Fruit fly (Drosophila melanogaster): ENCODE data around the gene Oga.

Gene Oga

DNA sequence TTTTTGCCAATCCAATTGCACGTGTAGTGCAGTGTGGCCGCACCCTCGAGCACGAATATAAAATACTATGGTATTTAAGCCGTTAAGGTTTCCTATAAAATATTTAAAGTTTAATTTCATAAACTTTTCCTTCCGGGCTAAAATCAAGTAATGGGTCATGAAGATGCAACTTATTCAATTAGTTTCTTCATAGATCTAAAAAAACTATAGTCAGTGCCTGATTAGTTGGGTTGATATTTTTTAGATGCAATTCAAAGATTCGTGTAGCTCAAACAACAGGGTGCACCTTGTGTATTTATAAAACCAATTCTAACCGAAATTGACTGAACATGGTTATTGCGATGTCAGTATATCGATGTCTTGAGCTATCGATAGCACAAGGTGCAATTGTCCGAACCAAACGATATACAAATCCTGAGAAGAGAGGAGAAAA, at the start of gene Oga, which contains the start of gene Smyd5 (continued):
- TF ChIP-seq CG6689 (GFP tag; IDR thresholded peaks at IDR 0.05) (no peak), CG4617 (GFP tag; optimal IDR thresholded peaks at IDR 0.05; ENCODE audit: borderline replicate concordance) (peak; percentile 89), CG15479 (GFP tag; optimal IDR thresholded peaks at IDR 0.05) (no peak), CG10321 (GFP tag; IDR thresholded peaks at IDR 0.05) (no peak), Poxn (GFP tag; IDR thresholded peaks at IDR 0.05) (no peak), CG12391 (tag; optimal IDR thresholded peaks at IDR 0.05) (peak; percentile 48), hbn (GFP tag; IDR thresholded peaks at IDR 0.05; ENCODE audit: partially characterized antibody) (peak; percentile 89), sc (optimal IDR thresholded peaks at IDR 0.05) (no peak), sc (GFP tag; optimal IDR thresholded peaks at IDR 0.05) (no peak), amos (GFP tag; IDR thresholded peaks at IDR 0.05; ENCODE audit: partially characterized antibody) (peak; percentile 96), tup (GFP tag; optimal IDR thresholded peaks at IDR 0.05) (no peak), lov (optimal IDR thresholded peaks at IDR 0.05) (no peak), lov (GFP tag; IDR thresholded peaks at IDR 0.05) (no peak), CG15011 (GFP tag; optimal IDR thresholded peaks at IDR 0.05) (no peak), Neu2 (GFP tag; optimal IDR thresholded peaks at IDR 0.05; ENCODE audit: borderline replicate concordance) (no peak), CG5180 (GFP tag; optimal IDR thresholded peaks at IDR 0.05) (no peak), jigr1 (GFP tag; IDR thresholded peaks at IDR 0.05) (no peak), CG4404 (GFP tag; IDR thresholded peaks at IDR 0.05) (no peak), hkb (optimal IDR thresholded peaks at IDR 0.05) (no peak), hkb (GFP tag; IDR thresholded peaks at IDR 0.05) (no peak), CG11560 (tag; IDR thresholded peaks at IDR 0.05) (no peak), Oaz (GFP tag; IDR thresholded peaks at IDR 0.05) (no peak), sisA (GFP tag; IDR thresholded peaks at IDR 0.05) (no peak), CTCF (GFP tag; optimal IDR thresholded peaks at IDR 0.05) (no peak), CG4282 (GFP tag; optimal IDR thresholded peaks at IDR 0.05) (no peak), usp (GFP tag; optimal IDR thresholded peaks at IDR 0.05) (no peak), bab2 (GFP tag; optimal IDR thresholded peaks at IDR 0.05) (no peak), ken (GFP tag; IDR thresholded peaks at IDR 0.05) (no peak), PHDP (tag; optimal IDR thresholded peaks at IDR 0.05) (peak; percentile 18), CG12659 (GFP tag; optimal IDR thresholded peaks at IDR 0.05) (peak; percentile 88), Dip3 (GFP tag; optimal IDR thresholded peaks at IDR 0.05) (peak; percentile 86), jumu (GFP tag; optimal IDR thresholded peaks at IDR 0.05) (no peak), CG17361 (GFP tag; IDR thresholded peaks at IDR 0.05) (peak; percentile 44; the same call in 2 of the 3 replicates), CG11504 (tag; optimal IDR thresholded peaks at IDR 0.05) (no peak), Mes4 (GFP tag; optimal IDR thresholded peaks at IDR 0.05) (peak; percentile 46), Gsc (GFP tag; IDR thresholded peaks at IDR 0.05) (no peak), CG10959 (GFP tag; IDR thresholded peaks at IDR 0.05) (no peak), CG12769 (tag; optimal IDR thresholded peaks at IDR 0.05) (no peak), CG9437 (GFP tag; optimal IDR thresholded peaks at IDR 0.05) (no peak), CG6175 (GFP tag; IDR thresholded peaks at IDR 0.05) (no peak), Eip74EF (GFP tag; optimal IDR thresholded peaks at IDR 0.05) (no peak), CG30020 (tag; optimal IDR thresholded peaks at IDR 0.05) (peak; percentile 88), CG12744 (GFP tag; optimal IDR thresholded peaks at IDR 0.05) (peak; percentile 8), Hr78 (GFP tag; optimal IDR thresholded peaks at IDR 0.05) (no peak), D (optimal IDR thresholded peaks at IDR 0.05) (no peak), D (GFP tag; optimal IDR thresholded peaks at IDR 0.05) (no peak), Tbp (GFP tag; optimal IDR thresholded peaks at IDR 0.05) (no peak), CG17385 (GFP tag; optimal IDR thresholded peaks at IDR 0.05) (no peak), odd (GFP tag; optimal IDR thresholded peaks at IDR 0.05) (no peak), CG7556 (GFP tag; optimal IDR thresholded peaks at IDR 0.05) (peak; percentile 20), Side (GFP tag; optimal IDR thresholded peaks at IDR 0.05) (peak; percentile 57), ewg (GFP tag; optimal IDR thresholded peaks at IDR 0.05) (no peak), CG17328 (GFP tag; IDR thresholded peaks at IDR 0.05) (peak; percentile 24; the same call in 1 of the 2 replicates)
